Fruit fly (Drosophila melanogaster): ENCODE results near the gene NijA.
A peak's percentile ranks its signal among the peaks of the same experiment; 100 is the strongest.

The NijA gene

dm6 chr3L:10698182-10698581, 1.5 kb upstream of the NijA start (continued):
- TF ChIP-seq zfh2 (GFP tag; optimal IDR thresholded peaks at IDR 0.05) (no peak), gfzf (GFP tag; optimal IDR thresholded peaks at IDR 0.05) (peak; percentile 42), CG11247 (GFP tag; IDR thresholded peaks at IDR 0.05) (no peak), CG7786 (GFP tag; optimal IDR thresholded peaks at IDR 0.05) (no peak), H2.0 (GFP tag; IDR thresholded peaks at IDR 0.05) (no peak), CG8765 (GFP tag; IDR thresholded peaks at IDR 0.05) (no peak), CHES-1-like (GFP tag; optimal IDR thresholded peaks at IDR 0.05) (no peak), ab (GFP tag; optimal IDR thresholded peaks at IDR 0.05) (no peak), CG17385 (GFP tag; optimal IDR thresholded peaks at IDR 0.05) (no peak), D19B (GFP tag; optimal IDR thresholded peaks at IDR 0.05) (no peak), GATAe (GFP tag; conservative IDR thresholded peaks at IDR 0.05) (no peak), dpn (GFP tag; optimal IDR thresholded peaks at IDR 0.05) (peak in 1 of 2 experiments; percentile 22), tin (GFP tag; optimal IDR thresholded peaks at IDR 0.05) (no peak), Kr (GFP tag; optimal IDR thresholded peaks at IDR 0.05) (no peak), CTCF (GFP tag; optimal IDR thresholded peaks at IDR 0.05) (peak; percentile 69), CG11504 (tag; optimal IDR thresholded peaks at IDR 0.05) (peak; percentile 49), D19A (tag; optimal IDR thresholded peaks at IDR 0.05) (no peak), D (optimal IDR thresholded peaks at IDR 0.05) (no peak), D (GFP tag; optimal IDR thresholded peaks at IDR 0.05) (no peak), CG13296 (GFP tag; optimal IDR thresholded peaks at IDR 0.05) (no peak), vnd (GFP tag; IDR thresholded peaks at IDR 0.05; ENCODE audit: partially characterized antibody) (no peak), CG4282 (GFP tag; optimal IDR thresholded peaks at IDR 0.05) (no peak), mirr (GFP tag; optimal IDR thresholded peaks at IDR 0.05) (no peak), bcd (GFP tag; optimal IDR thresholded peaks at IDR 0.05) (no peak), CG2120 (GFP tag; optimal IDR thresholded peaks at IDR 0.05) (peak; percentile 28), sd (tag; optimal IDR thresholded peaks at IDR 0.05) (no peak), gcm (GFP tag; optimal IDR thresholded peaks at IDR 0.05) (no peak), CG2712 (tag; optimal IDR thresholded peaks at IDR 0.05) (peak; percentile 53), Ravus (GFP tag; IDR thresholded peaks at IDR 0.05) (no peak), cg (GFP tag; optimal IDR thresholded peaks at IDR 0.05) (no peak), Dref (GFP tag; IDR thresholded peaks at IDR 0.05) (no peak), CG1233 (GFP tag; optimal IDR thresholded peaks at IDR 0.05) (no peak), Blimp-1 (GFP tag; optimal IDR thresholded peaks at IDR 0.05) (no peak), CG17328 (GFP tag; IDR thresholded peaks at IDR 0.05) (no peak), tup (GFP tag; optimal IDR thresholded peaks at IDR 0.05) (no peak), CG5953 (GFP tag; IDR thresholded peaks at IDR 0.05) (no peak), E2f2 (GFP tag; IDR thresholded peaks at IDR 0.05) (peak; percentile 100), pan (optimal IDR thresholded peaks at IDR 0.05) (no peak), pan (GFP tag; optimal IDR thresholded peaks at IDR 0.05 in 1 of 2, IDR thresholded peaks at IDR 0.05 in 1 of 2) (no peak), CoRest (tag; optimal IDR thresholded peaks at IDR 0.05) (peak; percentile 61), ssp (GFP tag; IDR thresholded peaks at IDR 0.05) (no peak), CG16813 (GFP tag; IDR thresholded peaks at IDR 0.05; ENCODE audit: partially characterized antibody) (0 out of 3 replicates have a peak, but pooled peaks have one; percentile 35), CG8281 (tag; optimal IDR thresholded peaks at IDR 0.05) (no peak), sima (GFP tag; optimal IDR thresholded peaks at IDR 0.05) (no peak), CG6854 (GFP tag; optimal IDR thresholded peaks at IDR 0.05) (no peak), pnt (GFP tag; optimal IDR thresholded peaks at IDR 0.05) (no peak), CG6254 (GFP tag; optimal IDR thresholded peaks at IDR 0.05) (no peak), pros (GFP tag; optimal IDR thresholded peaks at IDR 0.05) (no peak), NC2β (GFP tag; optimal IDR thresholded peaks at IDR 0.05) (no peak), ken (GFP tag; IDR thresholded peaks at IDR 0.05) (no peak), Fer3 (tag; optimal IDR thresholded peaks at IDR 0.05) (no peak), lbe (GFP tag; optimal IDR thresholded peaks at IDR 0.05) (no peak), rib (GFP tag; IDR thresholded peaks at IDR 0.05) (no peak)
